Fruit fly (Drosophila melanogaster) S2 (cell line): Measurements from ENCODE around the gene mtd.

Source experiments
- CG8478 ChIP-seq: fragments of >200 bp; optimal IDR thresholded peaks from 2 replicates; lab custom pipeline; 2018
- CTCF ChIP-seq, 2 experiments: fragments of >200 bp; optimal IDR thresholded peaks; 2 replicates each; lab custom pipeline; 2018

DNA sequence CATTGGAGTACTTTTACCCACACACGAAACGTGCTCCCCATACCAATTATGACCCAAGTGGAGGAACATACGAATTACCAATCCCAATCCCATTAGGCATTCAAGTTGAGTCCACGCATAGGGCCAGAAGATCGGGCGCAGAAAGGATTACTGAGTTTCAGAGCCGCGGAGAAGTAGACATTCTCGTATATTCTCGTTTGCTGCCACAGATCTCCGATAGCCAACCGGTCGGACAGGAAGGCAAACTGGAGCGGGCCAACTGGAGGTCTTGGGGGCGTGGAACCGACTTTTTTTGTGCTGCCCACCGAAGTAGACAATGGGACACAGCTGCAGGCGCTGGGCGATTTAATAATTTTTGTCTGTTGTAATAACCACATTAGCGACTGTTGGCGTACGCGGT, 38.8 kb upstream of the mtd start:
- TF ChIP-seq CTCF (optimal IDR thresholded peaks at IDR 0.05; lab: Kevin White, UChicago) (no peak), CG8478 (lab: Kevin White, UChicago) (no peak)
